Worm (Caenorhabditis elegans) whole organism, L1 larva: ENCODE data around the gene srx-36.

Experiments
- C16A3.4 ChIP-seq: fragments of 150-350 bp; optimal IDR thresholded peaks from 2 replicates; lab custom pipeline; 2014; ENCODE audit warnings: missing biosample characterization, missing genetic modification characterization
- blmp-1 ChIP-seq: fragments of 150-350 bp; optimal IDR thresholded peaks from 2 replicates; lab custom pipeline; 2014; ENCODE audit warnings: missing biosample characterization, missing genetic modification characterization
- ceh-63 ChIP-seq: fragments of 200-800 bp; sonication (Bioruptor generic); optimal IDR thresholded peaks from 2 replicates; lab custom pipeline; 2018; ENCODE audit warnings: mild to moderate bottlenecking, missing genetic modification characterization, missing compliant biosample characterization
- dpl-1 ChIP-seq, 3 experiments: fragments of 150-350 bp in 2 of 3; sonication (generic microtip) in 1 of 3; optimal IDR thresholded peaks; 2 replicates each; lab custom pipeline; 2014 to 2017; ENCODE audit warnings: missing biosample characterization in 3 of 3, missing genetic modification characterization in 3 of 3, missing genetic modification reagents in 3 of 3
- dsc-1 ChIP-seq: sonication (generic microtip); optimal IDR thresholded peaks from 2 replicates; lab custom pipeline; 2016; ENCODE audit warnings: mild to moderate bottlenecking, missing genetic modification characterization, missing compliant biosample characterization
- egl-27 ChIP-seq, 2 experiments: fragments of 150-350 bp in 1 of 2; sonication (generic microtip); optimal IDR thresholded peaks; 3 replicates each; lab custom pipeline; 2017 to 2018; ENCODE audit warnings: missing biosample characterization in 2 of 2, missing genetic modification characterization in 2 of 2, missing genetic modification reagents in 2 of 2
- elt-3 ChIP-seq, 6 experiments: fragments of 150-350 bp in 1 of 6; sonication (generic microtip); optimal IDR thresholded peaks; 2 replicates each; lab custom pipeline; 2017 to 2018; ENCODE audit warnings: missing biosample characterization in 6 of 6, missing genetic modification characterization in 6 of 6, inconsistent platforms in 1 of 6
- lin-13 ChIP-seq: fragments of 150-350 bp; optimal IDR thresholded peaks from 2 replicates; lab custom pipeline; 2014; ENCODE audit warnings: missing biosample characterization, missing genetic modification reagents, missing genetic modification characterization
- mef-2 ChIP-seq: fragments of 150-350 bp; optimal IDR thresholded peaks from 2 replicates; lab custom pipeline; 2014; ENCODE audit warnings: missing biosample characterization, missing genetic modification characterization
- rnt-1 ChIP-seq: sonication (generic microtip); optimal IDR thresholded peaks from 2 replicates; lab custom pipeline; 2016; ENCODE audit warnings: mild to moderate bottlenecking, missing genetic modification characterization, moderate library complexity, missing compliant biosample characterization
- unc-62 ChIP-seq: fragments of 150-350 bp; optimal IDR thresholded peaks from 2 replicates; lab custom pipeline; 2014; ENCODE audit warnings: missing biosample characterization, missing genetic modification reagents, missing genetic modification characterization
- zag-1 ChIP-seq: fragments of 150-350 bp; optimal IDR thresholded peaks from 2 replicates; lab custom pipeline; 2014; ENCODE audit warnings: missing biosample characterization, missing genetic modification characterization

ce11 chrV:7141864-7142263, 11.0 kb upstream of the srx-36 start, which contains the start of gene ugt-40:
- no peak for TF ChIP-seq lin-13 (GFP tag; lab: Kevin White, UChicago)
- TF ChIP-seq dpl-1 (GFP tag; optimal IDR thresholded peaks at IDR 0.05; lab: Kevin White, UChicago): no peak
- no peak for TF ChIP-seq ceh-63 (GFP tag; lab: Kevin White, UChicago)
- no peak for TF ChIP-seq unc-62
- no peak for TF ChIP-seq egl-27 (tag; optimal IDR thresholded peaks at IDR 0.05; lab: Kevin White, UChicago)
- no peak for TF ChIP-seq dsc-1
- no peak for TF ChIP-seq mef-2 (tag; lab: Kevin White, UChicago)
- TF ChIP-seq blmp-1 (tag; lab: Kevin White, UChicago): no peak
- no peak for TF ChIP-seq elt-3 (tag; optimal IDR thresholded peaks at IDR 0.05; lab: Kevin White, UChicago)
- TF ChIP-seq rnt-1: no peak
- TF ChIP-seq zag-1: no peak
- TF ChIP-seq C16A3.4 (tag; lab: Kevin White, UChicago): no peak
